Worm (Caenorhabditis elegans): ENCODE results near the gene T23G4.127.

- no peak for TF ChIP-seq him-1 (tag; optimal IDR thresholded peaks at IDR 0.05)
- TF ChIP-seq dao-5 (tag; optimal IDR thresholded peaks at IDR 0.05): no peak
These were observed 46.9 kb upstream of the T23G4.127 start, which contains the start of gene C47A4.5 for ce11 chrIV:13745409-13745808.
